Worm (Caenorhabditis elegans) whole organism, midembryonic: ENCODE measurements around the gene gnrr-5.
"Not testable (repeated sequence)": the region's sequence is repeated elsewhere in the genome, so short reads cannot be mapped to it uniquely, and the experiment has no call there.

Experiments
- T22C8.4 ChIP-seq: fragments of 200-800 bp; sonication (Bioruptor generic); IDR thresholded peaks from 2 replicates; pipeline ENCODE4 v1.3.6; 2022; ENCODE audit warnings: missing genetic modification characterization, missing compliant biosample characterization
- cog-1 ChIP-seq: sonication (generic microtip); optimal IDR thresholded peaks from 2 replicates; lab custom pipeline; 2016; ENCODE audit warnings: missing genetic modification characterization, missing compliant biosample characterization
- flt-1 ChIP-seq: fragments of 200-800 bp; sonication (Bioruptor generic); IDR thresholded peaks from 2 replicates; pipeline ENCODE4 v1.3.6; 2022; ENCODE audit warnings: missing genetic modification characterization, missing compliant biosample characterization
- klf-2 ChIP-seq: fragments of 200-800 bp; sonication (Bioruptor generic); conservative IDR thresholded peaks from 2 replicates; pipeline ENCODE4 v1.3.6; 2022; ENCODE audit warnings: missing genetic modification reagents, missing genetic modification characterization, missing compliant biosample characterization
- med-1 ChIP-seq: sonication (generic microtip); optimal IDR thresholded peaks from 2 replicates; lab custom pipeline; 2017; ENCODE audit warnings: missing genetic modification characterization, mild to moderate bottlenecking, missing compliant biosample characterization, antibody characterized with exemption, missing genetic modification reagents; ENCODE audit not compliant: insufficient read depth
- ref-1 ChIP-seq: fragments of 200-800 bp; sonication (Bioruptor generic); conservative IDR thresholded peaks from 2 replicates; pipeline ENCODE4 v1.3.6; 2022; ENCODE audit warnings: missing genetic modification reagents, missing genetic modification characterization, missing compliant biosample characterization
- tab-1 ChIP-seq: fragments of 200-800 bp; sonication (Bioruptor generic); IDR thresholded peaks from 2 replicates; pipeline ENCODE4 v1.3.6; 2022; ENCODE audit warnings: missing genetic modification characterization, missing compliant biosample characterization
- ztf-23 ChIP-seq: fragments of 200-800 bp; sonication (Bioruptor generic); IDR thresholded peaks from 2 replicates; pipeline ENCODE4 v1.3.6; 2022; ENCODE audit warnings: missing genetic modification reagents, missing genetic modification characterization, missing compliant biosample characterization
- ztf-29 ChIP-seq: fragments of 200-800 bp; sonication (Bioruptor generic); IDR thresholded peaks from 2 replicates; pipeline ENCODE4 v1.3.6; 2022; ENCODE audit warnings: missing genetic modification reagents, missing genetic modification characterization, missing compliant biosample characterization

Gene gnrr-5

ce11 chrV:4491273-4492094 lies 37.0 kb upstream of the gnrr-5 start:
- TF ChIP-seq T22C8.4 (GFP tag; lab: Robert Waterston, UW) (no peak), flt-1 (GFP tag; lab: Robert Waterston, UW) (no peak), tab-1 (GFP tag; lab: Robert Waterston, UW) (no peak), med-1 (GFP tag; lab: Kevin White, UChicago) (no peak), ztf-29 (GFP tag; lab: Robert Waterston, UW) (no peak), ref-1 (GFP tag; lab: Robert Waterston, UW) (no peak), klf-2 (no peak), ztf-23 (no peak), cog-1 (no peak)

- no peak for TF ChIP-seq med-1 (GFP tag; lab: Kevin White, UChicago)
- TF ChIP-seq flt-1 (GFP tag; lab: Robert Waterston, UW), result no peak
- no peak for TF ChIP-seq klf-2
- TF ChIP-seq tab-1 (GFP tag; lab: Robert Waterston, UW), result no peak
- no peak for TF ChIP-seq ztf-23
- TF ChIP-seq ref-1 (GFP tag; lab: Robert Waterston, UW), result no peak
- TF ChIP-seq cog-1, result no peak
- no peak for TF ChIP-seq T22C8.4 (GFP tag; lab: Robert Waterston, UW)
These were observed 35.4 kb upstream of the gnrr-5 start for ce11 chrV:4489893-4490292.

- TF ChIP-seq med-1 (GFP tag; lab: Kevin White, UChicago) (no peak), cog-1 (no peak), ref-1 (GFP tag; lab: Robert Waterston, UW) (no peak), tab-1 (GFP tag; lab: Robert Waterston, UW) (no peak), ztf-23 (no peak), ztf-29 (GFP tag; lab: Robert Waterston, UW) (no peak), T22C8.4 (GFP tag; lab: Robert Waterston, UW) (no peak), flt-1 (GFP tag; lab: Robert Waterston, UW) (no peak), klf-2 (no peak)
These were observed 34.5 kb upstream of the gnrr-5 start for ce11 chrV:4488989-4489388.

- TF ChIP-seq cog-1 (no peak), med-1 (GFP tag; lab: Kevin White, UChicago) (no peak), klf-2 (no peak), tab-1 (GFP tag; lab: Robert Waterston, UW) (no peak), flt-1 (GFP tag; lab: Robert Waterston, UW) (no peak), T22C8.4 (GFP tag; lab: Robert Waterston, UW) (no peak), ztf-29 (GFP tag; lab: Robert Waterston, UW) (no peak), ztf-23 (no peak), ref-1 (GFP tag; lab: Robert Waterston, UW) (no peak)
These were observed 33.4 kb upstream of the gnrr-5 start for ce11 chrV:4487888-4488287.

ce11 chrV:4486626-4487025 lies 32.1 kb upstream of the gnrr-5 start:
- no peak for TF ChIP-seq med-1 (GFP tag; lab: Kevin White, UChicago)
- TF ChIP-seq T22C8.4 (GFP tag; lab: Robert Waterston, UW), result no peak
- TF ChIP-seq ztf-23, result no peak
- TF ChIP-seq klf-2, result no peak
- no peak for TF ChIP-seq cog-1
- no peak for TF ChIP-seq ref-1 (GFP tag; lab: Robert Waterston, UW)
- TF ChIP-seq ztf-29 (GFP tag; lab: Robert Waterston, UW), result no peak
- no peak for TF ChIP-seq flt-1 (GFP tag; lab: Robert Waterston, UW)
- TF ChIP-seq tab-1 (GFP tag; lab: Robert Waterston, UW), result no peak

- no peak for TF ChIP-seq ztf-29 (GFP tag; lab: Robert Waterston, UW)
- TF ChIP-seq ref-1 (GFP tag; lab: Robert Waterston, UW), result no peak
- no peak for TF ChIP-seq cog-1
- no peak for TF ChIP-seq T22C8.4 (GFP tag; lab: Robert Waterston, UW)
- TF ChIP-seq flt-1 (GFP tag; lab: Robert Waterston, UW), result no peak
- TF ChIP-seq ztf-23, result no peak
- TF ChIP-seq med-1 (GFP tag; lab: Kevin White, UChicago), result no peak
- TF ChIP-seq klf-2, result no peak
- TF ChIP-seq tab-1 (GFP tag; lab: Robert Waterston, UW), result no peak
These were observed 28.5 kb upstream of the gnrr-5 start, which contains the start of gene exc-15 for ce11 chrV:4483049-4483507. exc-15 (plus strand) TSS chrV:4483459.

- TF ChIP-seq tab-1 (GFP tag; lab: Robert Waterston, UW), result no peak
- no peak for TF ChIP-seq flt-1 (GFP tag; lab: Robert Waterston, UW)
- no peak for TF ChIP-seq klf-2
- no peak for TF ChIP-seq T22C8.4 (GFP tag; lab: Robert Waterston, UW)
- no peak for TF ChIP-seq ref-1 (GFP tag; lab: Robert Waterston, UW)
- no peak for TF ChIP-seq cog-1
- no peak for TF ChIP-seq ztf-23
These were observed 27.3 kb upstream of the gnrr-5 start for ce11 chrV:4481823-4482222.

- TF ChIP-seq tab-1, T22C8.4, ref-1 (GFP tag; lab: Robert Waterston, UW): not testable (repeated sequence)
These were observed 20.0 kb upstream of the gnrr-5 start, which contains the start of gene str-35 for ce11 chrV:4474543-4474942. str-35 (plus strand) TSS chrV:4474843.

- no peak for TF ChIP-seq ref-1 (GFP tag; lab: Robert Waterston, UW)
- TF ChIP-seq flt-1 (GFP tag; lab: Robert Waterston, UW), result no peak
- TF ChIP-seq ztf-23, result no peak
- no peak for TF ChIP-seq klf-2
- no peak for TF ChIP-seq cog-1
- TF ChIP-seq ztf-29 (GFP tag; lab: Robert Waterston, UW), result no peak
- no peak for TF ChIP-seq med-1 (GFP tag; lab: Kevin White, UChicago)
- no peak for TF ChIP-seq tab-1 (GFP tag; lab: Robert Waterston, UW)
- no peak for TF ChIP-seq T22C8.4 (GFP tag; lab: Robert Waterston, UW)
These were observed 16.5 kb upstream of the gnrr-5 start, which contains the start of gene T08H10.3 for ce11 chrV:4471065-4471464. T08H10.3 (plus strand) TSS chrV:4471365.
